Fruit fly (Drosophila melanogaster) S2 (cell line): ENCODE data around the gene mfrn.

Experiments used
- CG8478 ChIP-seq: fragments of >200 bp; optimal IDR thresholded peaks from 2 replicates; lab custom pipeline; 2018
- CTCF ChIP-seq, 2 experiments: fragments of >200 bp; optimal IDR thresholded peaks; 2 replicates each; lab custom pipeline; 2018

DNA sequence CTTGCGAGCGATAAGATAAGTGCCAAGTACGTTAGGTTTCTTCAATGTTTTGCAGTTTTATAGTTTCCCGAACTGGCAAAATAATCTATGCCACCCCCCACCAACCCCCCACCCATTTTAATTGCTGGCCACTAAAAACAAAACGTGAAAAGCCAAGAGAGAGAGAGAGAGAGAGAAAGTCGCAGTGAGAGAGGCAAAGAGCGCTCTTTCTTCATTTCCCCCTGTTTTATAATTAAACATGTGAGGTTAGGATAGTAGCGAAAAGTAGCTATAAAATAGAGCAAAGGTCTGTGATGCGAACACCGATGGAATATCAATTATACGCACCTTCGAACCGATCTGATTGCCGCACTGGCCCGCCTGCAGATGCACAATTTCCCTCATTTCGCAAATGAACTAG, 40.0 kb upstream of the mfrn start:
- TF ChIP-seq CG8478 (lab: Kevin White, UChicago) = no peak
- TF ChIP-seq CTCF (optimal IDR thresholded peaks at IDR 0.05; lab: Kevin White, UChicago) = no peak
